Fruit fly (Drosophila melanogaster): ENCODE data around the gene GABPI.

dm6 chr2L:3043647-3044046 is 13.3 kb downstream of the GABPI start, which contains the start of gene FASN2:
- no peak for TF ChIP-seq psq (optimal IDR thresholded peaks at IDR 0.05)
- no peak for TF ChIP-seq usp (GFP tag; optimal IDR thresholded peaks at IDR 0.05)
- no peak for TF ChIP-seq pan (optimal IDR thresholded peaks at IDR 0.05)
